Worm (Caenorhabditis elegans) whole organism, L2 larva: Measurements from ENCODE around the gene Y38E10A.9.

Source experiments
- ZK546.5 ChIP-seq: sonication (generic microtip); optimal IDR thresholded peaks from 2 replicates; lab custom pipeline; 2017; ENCODE audit warnings: missing biosample characterization, missing genetic modification characterization
- aly-2 ChIP-seq: fragments of 150-350 bp; optimal IDR thresholded peaks from 2 replicates; lab custom pipeline; 2014; ENCODE audit warnings: missing biosample characterization, missing genetic modification characterization
- crh-2 ChIP-seq: sonication (generic microtip); optimal IDR thresholded peaks from 2 replicates; lab custom pipeline; 2017; ENCODE audit warnings: missing biosample characterization, missing genetic modification characterization
- dmd-4 ChIP-seq: sonication (generic microtip); optimal IDR thresholded peaks from 2 replicates; lab custom pipeline; 2017; ENCODE audit warnings: missing biosample characterization, missing genetic modification characterization
- egl-27 ChIP-seq: sonication (generic microtip); optimal IDR thresholded peaks from 3 replicates; lab custom pipeline; 2017; ENCODE audit warnings: missing biosample characterization, missing genetic modification reagents, missing genetic modification characterization
- elt-3 ChIP-seq: sonication (generic microtip); optimal IDR thresholded peaks from 2 replicates; lab custom pipeline; 2017; ENCODE audit warnings: missing biosample characterization, missing genetic modification characterization
- mdl-1 ChIP-seq, 2 experiments: fragments of 150-350 bp in 1 of 2; sonication (generic microtip) in 1 of 2; optimal IDR thresholded peaks; 2 replicates each; lab custom pipeline; 2017; ENCODE audit warnings: missing biosample characterization in 2 of 2, missing genetic modification characterization in 2 of 2
- nhr-237 ChIP-seq: fragments of 150-350 bp; optimal IDR thresholded peaks from 2 replicates; lab custom pipeline; 2014; ENCODE audit warnings: missing biosample characterization, missing genetic modification characterization
- nhr-6 ChIP-seq: fragments of 150-350 bp; optimal IDR thresholded peaks from 2 replicates; lab custom pipeline; 2014; ENCODE audit warnings: missing biosample characterization, missing genetic modification characterization
- peb-1 ChIP-seq: fragments of 150-350 bp; optimal IDR thresholded peaks from 2 replicates; lab custom pipeline; 2014; ENCODE audit warnings: missing biosample characterization, missing genetic modification characterization
- skn-1 ChIP-seq: sonication (generic microtip); optimal IDR thresholded peaks from 2 replicates; lab custom pipeline; 2017; ENCODE audit warnings: missing biosample characterization, missing genetic modification characterization
- unc-39 ChIP-seq: fragments of 150-350 bp; optimal IDR thresholded peaks from 2 replicates; lab custom pipeline; 2014; ENCODE audit warnings: missing biosample characterization, missing genetic modification characterization
- unc-62 ChIP-seq: fragments of 150-350 bp; optimal IDR thresholded peaks from 2 replicates; lab custom pipeline; 2014; ENCODE audit warnings: missing biosample characterization, missing genetic modification reagents, missing genetic modification characterization

ce11 chrII:12655816-12656215 lies 47.1 kb downstream of the Y38E10A.9 start:
- no peak for TF ChIP-seq peb-1 (tag; lab: Kevin White, UChicago)
- no peak for TF ChIP-seq mdl-1 (tag; optimal IDR thresholded peaks at IDR 0.05; lab: Kevin White, UChicago)
- TF ChIP-seq egl-27 = no peak
- no peak for TF ChIP-seq nhr-6 (tag; lab: Kevin White, UChicago)
- TF ChIP-seq unc-62 (GFP tag; lab: Kevin White, UChicago) = no peak
- TF ChIP-seq skn-1 = no peak
- TF ChIP-seq aly-2 = no peak
- TF ChIP-seq elt-3 = no peak
- TF ChIP-seq unc-39 (tag; lab: Kevin White, UChicago) = no peak
- no peak for TF ChIP-seq crh-2 (tag; lab: Kevin White, UChicago)
- no peak for TF ChIP-seq dmd-4 (tag; lab: Kevin White, UChicago)
- TF ChIP-seq ZK546.5 (tag; lab: Kevin White, UChicago) = no peak
- no peak for TF ChIP-seq nhr-237 (tag; lab: Kevin White, UChicago)
